Worm (Caenorhabditis elegans) whole organism, early embryonic: ENCODE results near the gene nhr-201.

Source experiments
- ama-1 ChIP-seq: fragments of 150-350 bp; optimal IDR thresholded peaks from 2 replicates; lab custom pipeline; 2014
- ceh-36 ChIP-seq: sonication (generic microtip); optimal IDR thresholded peaks from 2 replicates; lab custom pipeline; 2016; ENCODE audit warnings: missing genetic modification characterization, inconsistent platforms, missing compliant biosample characterization
- flt-1 ChIP-seq: fragments of 200-800 bp; sonication (Bioruptor generic); IDR thresholded peaks from 2 replicates; pipeline ENCODE4 v1.3.6; 2022; ENCODE audit warnings: missing genetic modification characterization, missing compliant biosample characterization
- sea-1 ChIP-seq: fragments of 200-800 bp; sonication (Bioruptor generic); conservative IDR thresholded peaks from 2 replicates; pipeline ENCODE4 v1.3.6; 2022; ENCODE audit warnings: missing genetic modification characterization, missing compliant biosample characterization
- tbx-11 ChIP-seq: fragments of 200-800 bp; sonication (Bioruptor generic); IDR thresholded peaks from 2 replicates; pipeline ENCODE4 v1.3.6; 2022; ENCODE audit warnings: missing genetic modification characterization, missing compliant biosample characterization
- tbx-37 ChIP-seq: fragments of 200-800 bp; sonication (Bioruptor generic); conservative IDR thresholded peaks from 2 replicates; pipeline ENCODE4 v1.3.6; 2022; ENCODE audit warnings: missing genetic modification reagents, missing genetic modification characterization, missing compliant biosample characterization

ce11 chrV:465355-465754, 727 bp downstream of the nhr-201 start:
- TF ChIP-seq flt-1 (GFP tag; lab: Robert Waterston, UW) (no peak), tbx-11 (GFP tag; lab: Robert Waterston, UW) (no peak), ama-1 (lab: Kevin White, UChicago) (no peak), sea-1 (GFP tag; lab: Robert Waterston, UW) (no peak), tbx-37 (GFP tag; lab: Robert Waterston, UW) (no peak), ceh-36 (tag; lab: Kevin White, UChicago) (no peak)
